Worm (Caenorhabditis elegans): ENCODE data around the gene spon-1.

Gene spon-1

ce11 chrII:7165749-7166148, 49.4 kb downstream of the spon-1 start, which contains the start of gene mfsd-13.2:
Gene mfsd-13.2, minus strand, starts transcription at chrII:7165849.
- no peak for TF ChIP-seq lin-39 (tag; optimal IDR thresholded peaks at IDR 0.05)
- TF ChIP-seq mdl-1 (tag; optimal IDR thresholded peaks at IDR 0.05), result no peak
- TF ChIP-seq nhr-10 (tag; optimal IDR thresholded peaks at IDR 0.05), result no peak
- TF ChIP-seq F13H6.1 (tag; optimal IDR thresholded peaks at IDR 0.05), result no peak
- TF ChIP-seq fos-1 (tag; optimal IDR thresholded peaks at IDR 0.05), result no peak
- TF ChIP-seq nhr-237 (tag; optimal IDR thresholded peaks at IDR 0.05), result no peak

- TF ChIP-seq sma-9 (GFP tag; optimal IDR thresholded peaks at IDR 0.05), result peak; percentile 46
- no peak for TF ChIP-seq sma-9 (tag; optimal IDR thresholded peaks at IDR 0.05)
- no peak for TF ChIP-seq mab-5 (tag; optimal IDR thresholded peaks at IDR 0.05)
- TF ChIP-seq F13H6.1 (tag; optimal IDR thresholded peaks at IDR 0.05), result no peak
- no peak for TF ChIP-seq snpc-4 (tag; optimal IDR thresholded peaks at IDR 0.05)
- TF ChIP-seq ceh-16 (tag; optimal IDR thresholded peaks at IDR 0.05), result no peak
- TF ChIP-seq elt-3 (tag; optimal IDR thresholded peaks at IDR 0.05), result no peak
- no peak for TF ChIP-seq nhr-77 (tag; optimal IDR thresholded peaks at IDR 0.05)
- TF ChIP-seq sem-4 (tag; optimal IDR thresholded peaks at IDR 0.05), result no peak
- TF ChIP-seq crh-2 (tag; optimal IDR thresholded peaks at IDR 0.05), result peak; percentile 21
- TF ChIP-seq fos-1 (tag; optimal IDR thresholded peaks at IDR 0.05), result peak; percentile 81
- TF ChIP-seq nhr-10 (tag; optimal IDR thresholded peaks at IDR 0.05), result no peak
- no peak for TF ChIP-seq aly-2 (tag; optimal IDR thresholded peaks at IDR 0.05)
- no peak for TF ChIP-seq nhr-21 (tag; optimal IDR thresholded peaks at IDR 0.05)
- TF ChIP-seq ceh-82 (tag; optimal IDR thresholded peaks at IDR 0.05), result no peak
- TF ChIP-seq nhr-129 (tag; optimal IDR thresholded peaks at IDR 0.05), result no peak
- TF ChIP-seq peb-1 (tag; optimal IDR thresholded peaks at IDR 0.05), result no peak
Measured at ce11 chrII:7166768-7167167, 50.4 kb downstream of the spon-1 start.

- no peak for TF ChIP-seq snpc-4 (tag; optimal IDR thresholded peaks at IDR 0.05)
- TF ChIP-seq lin-13 (GFP tag; optimal IDR thresholded peaks at IDR 0.05), result no peak
- TF ChIP-seq nhr-11 (tag; optimal IDR thresholded peaks at IDR 0.05), result no peak
- TF ChIP-seq nhr-6 (tag; optimal IDR thresholded peaks at IDR 0.05), result no peak
- no peak for TF ChIP-seq nhr-10 (tag; optimal IDR thresholded peaks at IDR 0.05)
- no peak for TF ChIP-seq fos-1 (tag; optimal IDR thresholded peaks at IDR 0.05)
- no peak for TF ChIP-seq C34F6.9 (tag; optimal IDR thresholded peaks at IDR 0.05)
- no peak for TF ChIP-seq mab-5 (tag; optimal IDR thresholded peaks at IDR 0.05)
- no peak for TF ChIP-seq unc-55 (GFP tag; optimal IDR thresholded peaks at IDR 0.05)
- TF ChIP-seq crh-2 (tag; optimal IDR thresholded peaks at IDR 0.05), result no peak
- no peak for TF ChIP-seq ZK546.5 (tag; optimal IDR thresholded peaks at IDR 0.05)
- TF ChIP-seq ztf-1 (GFP tag; conservative IDR thresholded peaks at IDR 0.05), result no peak
- no peak for TF ChIP-seq elt-3 (tag; optimal IDR thresholded peaks at IDR 0.05)
- no peak for TF ChIP-seq ama-1 (optimal IDR thresholded peaks at IDR 0.05)
- TF ChIP-seq egl-27 (tag; optimal IDR thresholded peaks at IDR 0.05), result no peak
- TF ChIP-seq peb-1 (tag; optimal IDR thresholded peaks at IDR 0.05), result no peak
- TF ChIP-seq blmp-1 (tag; optimal IDR thresholded peaks at IDR 0.05; ENCODE audit: insufficient read depth), result no peak
Measured at ce11 chrII:7168712-7169111, 52.4 kb downstream of the spon-1 start, which contains the start of gene col-36. Gene col-36, minus strand, starts transcription at chrII:7168812.
